Fruit fly (Drosophila melanogaster) whole organism, adult: Measurements from ENCODE around the gene CG34291.

Experiments
- CG11617 ChIP-seq: fragments of 200-800 bp; sonication (Bioruptor generic); optimal IDR thresholded peaks from 2 replicates; lab custom pipeline; 2017; ENCODE audit warnings: mild to moderate bottlenecking, missing biosample characterization, missing genetic modification reagents, missing genetic modification characterization
- CG12768 ChIP-seq: fragments of 200-800 bp; sonication (Bioruptor generic); optimal IDR thresholded peaks from 2 replicates; lab custom pipeline; 2017; ENCODE audit warnings: missing biosample characterization, missing genetic modification characterization, mild to moderate bottlenecking, moderate library complexity, missing genetic modification reagents
- CG14711 ChIP-seq: fragments of 200-800 bp; sonication (Bioruptor generic); optimal IDR thresholded peaks from 2 replicates; lab custom pipeline; 2018; ENCODE audit warnings: missing biosample characterization, mild to moderate bottlenecking, missing genetic modification characterization, moderate library complexity
- CG1620 ChIP-seq: fragments of 200-800 bp; sonication (Bioruptor generic); optimal IDR thresholded peaks from 2 replicates; lab custom pipeline; 2016; ENCODE audit warnings: missing biosample characterization, missing genetic modification characterization
- CG33017 ChIP-seq: fragments of 200-800 bp; sonication (Bioruptor generic); optimal IDR thresholded peaks from 2 replicates; lab custom pipeline; 2018; ENCODE audit warnings: missing biosample characterization, mild to moderate bottlenecking, missing genetic modification characterization, moderate library complexity
- CG5204 ChIP-seq: fragments of 200-800 bp; sonication (Bioruptor generic); optimal IDR thresholded peaks from 2 replicates; lab custom pipeline; 2016; ENCODE audit warnings: missing biosample characterization, missing genetic modification characterization
- CG7045 ChIP-seq: fragments of 200-800 bp; sonication (Bioruptor generic); optimal IDR thresholded peaks from 2 replicates; lab custom pipeline; 2017; ENCODE audit warnings: missing biosample characterization, mild to moderate bottlenecking, missing genetic modification characterization
- CG7101 ChIP-seq: fragments of 200-800 bp; sonication (Bioruptor generic); optimal IDR thresholded peaks from 2 replicates; lab custom pipeline; 2018; ENCODE audit warnings: missing biosample characterization, mild to moderate bottlenecking, missing genetic modification characterization, moderate library complexity
- Clk ChIP-seq: fragments of 200-800 bp; sonication (Bioruptor generic); optimal IDR thresholded peaks from 2 replicates; lab custom pipeline; 2017; ENCODE audit warnings: missing biosample characterization, missing genetic modification characterization
- Crg-1 ChIP-seq: fragments of 200-800 bp; sonication (Bioruptor generic); optimal IDR thresholded peaks from 2 replicates; lab custom pipeline; 2016; ENCODE audit warnings: missing biosample characterization, missing genetic modification characterization
- Hr96 ChIP-seq: fragments of 200-800 bp; sonication (Bioruptor generic); optimal IDR thresholded peaks from 2 replicates; lab custom pipeline; 2016; ENCODE audit warnings: missing biosample characterization, missing genetic modification characterization
- Mnt ChIP-seq: fragments of 200-800 bp; sonication (Bioruptor generic); optimal IDR thresholded peaks from 2 replicates; lab custom pipeline; 2016; ENCODE audit warnings: missing biosample characterization, mild to moderate bottlenecking, missing genetic modification characterization
- bab1 ChIP-seq: fragments of 200-800 bp; sonication (Bioruptor generic); optimal IDR thresholded peaks from 3 replicates; lab custom pipeline; 2019; ENCODE audit warnings: missing biosample characterization, mild to moderate bottlenecking, missing genetic modification characterization, moderate library complexity
- cic ChIP-seq: fragments of 200-800 bp; sonication (Bioruptor generic); optimal IDR thresholded peaks from 2 replicates; lab custom pipeline; 2017; ENCODE audit warnings: missing biosample characterization, mild to moderate bottlenecking, missing genetic modification characterization, moderate library complexity
- kay ChIP-seq: fragments of 200-800 bp; sonication (Bioruptor generic); peaks from one replicate; lab custom pipeline; 2016; ENCODE audit warnings: missing biosample characterization, missing genetic modification characterization, borderline replicate concordance
- ovo ChIP-seq: fragments of 200-800 bp; sonication (Bioruptor generic); optimal IDR thresholded peaks from 2 replicates; lab custom pipeline; 2016; ENCODE audit warnings: missing biosample characterization, missing genetic modification characterization
- pad ChIP-seq: fragments of 200-800 bp; sonication (Bioruptor generic); optimal IDR thresholded peaks from 3 replicates; lab custom pipeline; 2017; ENCODE audit warnings: missing biosample characterization, missing genetic modification characterization, mild to moderate bottlenecking, moderate library complexity, missing genetic modification reagents
- tj ChIP-seq: fragments of 200-800 bp; sonication (Bioruptor generic); optimal IDR thresholded peaks from 3 replicates; lab custom pipeline; 2017; ENCODE audit warnings: missing biosample characterization, mild to moderate bottlenecking, missing genetic modification characterization, moderate library complexity
- toe ChIP-seq: fragments of 200-800 bp; sonication (Bioruptor generic); optimal IDR thresholded peaks from 2 replicates; lab custom pipeline; 2016; ENCODE audit warnings: missing biosample characterization, missing genetic modification characterization

The CG34291 gene

DNA sequence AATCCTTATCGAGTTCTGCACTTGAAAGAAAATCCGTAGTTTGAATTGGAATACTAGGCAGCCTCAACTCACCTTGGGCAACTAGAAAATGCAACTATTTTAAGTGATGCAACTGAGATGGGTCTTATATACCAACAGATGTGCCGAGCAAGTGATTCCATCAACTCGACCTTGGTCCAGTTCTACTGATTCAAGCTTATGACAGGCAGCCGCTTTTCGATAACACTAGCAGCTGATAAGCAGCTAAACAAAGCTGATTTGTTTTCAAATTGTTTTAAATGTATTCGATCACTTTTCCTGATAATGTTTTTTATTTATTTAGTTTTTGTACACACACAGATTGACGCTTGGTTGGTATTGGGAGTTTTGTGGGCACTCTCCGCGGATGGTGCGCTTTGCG, 576 bp downstream of the CG34291 start, which contains the start of gene CG6503:
CG6503 (minus strand) TSS at position 101 of the 400 bp plus-strand sequence.
- TF ChIP-seq CG12768 (GFP tag; lab: Kevin White, UChicago), result no peak

DNA sequence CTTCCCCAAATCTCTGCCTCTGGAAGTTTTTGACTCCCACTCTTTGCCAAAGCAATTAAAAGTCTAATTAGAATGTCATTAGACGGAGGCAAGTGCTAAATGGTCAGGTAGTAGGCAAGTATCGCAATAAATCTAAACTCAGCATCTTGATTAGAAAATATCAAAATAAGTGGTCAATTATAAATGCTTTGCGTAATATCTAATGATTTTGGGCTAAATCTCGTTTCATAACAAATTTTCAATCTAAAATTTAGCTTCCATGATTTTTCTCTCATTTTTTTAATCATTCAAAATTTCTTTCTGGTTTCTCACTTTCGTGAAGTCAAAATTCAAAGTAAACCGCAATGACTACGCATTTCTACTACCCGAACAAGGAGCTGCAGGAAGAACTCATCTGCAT, 11.8 kb downstream of the CG34291 start, which contains the start of gene Ald2:
Ald2 (plus strand) TSS at position 301 of the 400 bp plus-strand sequence.
- no peak for TF ChIP-seq CG12768 (GFP tag; lab: Kevin White, UChicago)
- no peak for TF ChIP-seq CG33017 (tag; lab: Kevin White, UChicago)
- TF ChIP-seq bab1 (GFP tag; lab: Kevin White, UChicago), result no peak
- TF ChIP-seq CG11617 (GFP tag; lab: Kevin White, UChicago), result no peak
- no peak for TF ChIP-seq toe (GFP tag; lab: Kevin White, UChicago)
- no peak for TF ChIP-seq kay (GFP tag; lab: Kevin White, UChicago)
- no peak for TF ChIP-seq ovo (GFP tag; lab: Kevin White, UChicago)
- no peak for TF ChIP-seq cic (GFP tag; lab: Kevin White, UChicago)
- TF ChIP-seq CG5204 (GFP tag; lab: Kevin White, UChicago), result no peak
- TF ChIP-seq Hr96 (GFP tag; lab: Kevin White, UChicago), result no peak
- TF ChIP-seq Crg-1, result no peak
- TF ChIP-seq CG1620 (GFP tag; lab: Kevin White, UChicago), result no peak
- no peak for TF ChIP-seq CG7101 (tag; lab: Kevin White, UChicago)
- no peak for TF ChIP-seq Clk

DNA sequence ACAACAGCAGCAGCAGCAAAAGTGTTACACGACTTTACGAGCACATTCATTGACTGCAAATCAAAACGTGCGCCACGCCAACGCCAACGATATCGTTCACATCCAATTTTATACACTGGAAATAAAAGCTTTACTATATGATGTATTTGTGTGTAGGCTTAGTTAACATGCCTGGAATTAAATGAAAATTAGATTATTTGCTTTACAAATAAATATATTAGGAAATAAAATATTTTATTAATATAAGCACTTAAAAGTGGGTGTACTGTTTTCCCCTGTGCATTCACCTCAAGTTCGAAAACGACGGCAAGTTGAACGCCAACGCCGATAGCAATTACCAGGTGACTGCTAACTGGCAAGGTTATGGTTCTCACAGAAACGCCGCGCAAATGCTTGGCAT, 15.8 kb downstream of the CG34291 start:
- no peak for TF ChIP-seq bab1 (GFP tag; lab: Kevin White, UChicago)
- TF ChIP-seq ovo (GFP tag; lab: Kevin White, UChicago), result no peak
- no peak for TF ChIP-seq CG12768 (GFP tag; lab: Kevin White, UChicago)
- no peak for TF ChIP-seq pad (GFP tag; lab: Kevin White, UChicago)
- TF ChIP-seq Hr96 (GFP tag; lab: Kevin White, UChicago), result no peak
- TF ChIP-seq toe (GFP tag; lab: Kevin White, UChicago), result no peak
- TF ChIP-seq CG14711 (tag; lab: Kevin White, UChicago), result no peak
- TF ChIP-seq cic (GFP tag; lab: Kevin White, UChicago), result no peak
- TF ChIP-seq tj (GFP tag; lab: Kevin White, UChicago), result no peak
- no peak for TF ChIP-seq Clk
- TF ChIP-seq kay (GFP tag; lab: Kevin White, UChicago), result no peak
- TF ChIP-seq CG7045 (GFP tag; lab: Kevin White, UChicago), result no peak
- no peak for TF ChIP-seq Crg-1
- TF ChIP-seq CG7101 (tag; lab: Kevin White, UChicago), result no peak
- no peak for TF ChIP-seq CG1620 (GFP tag; lab: Kevin White, UChicago)
- TF ChIP-seq CG11617 (GFP tag; lab: Kevin White, UChicago), result no peak
- TF ChIP-seq CG5204 (GFP tag; lab: Kevin White, UChicago), result no peak
- TF ChIP-seq Mnt (GFP tag; lab: Kevin White, UChicago), result no peak

DNA sequence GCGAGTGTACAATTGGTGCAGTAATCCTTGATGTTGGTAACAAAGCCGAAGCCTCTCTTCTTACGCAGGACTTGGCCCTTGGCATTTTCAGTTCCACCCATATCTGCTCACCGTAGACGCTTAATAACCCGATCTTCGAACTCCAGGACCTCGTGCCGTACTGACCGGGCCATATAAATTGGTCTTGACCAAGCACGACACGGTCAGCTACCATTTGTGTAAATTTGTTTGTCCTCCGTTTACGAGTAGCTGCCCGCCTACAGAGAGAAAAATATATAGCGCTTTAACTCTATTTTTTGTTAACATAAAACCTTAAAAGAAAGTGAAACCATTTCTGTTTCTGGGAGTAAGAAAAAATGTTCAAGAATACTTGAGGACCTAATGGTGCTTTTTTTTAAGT, 22.0 kb downstream of the CG34291 start, which contains the start of gene ppk15:
ppk15 (minus strand) TSS at position 101 of the 400 bp plus-strand sequence.
- TF ChIP-seq CG14711 (tag; lab: Kevin White, UChicago), result no peak
